Fruit fly (Drosophila melanogaster): Measurements from ENCODE around the gene ast.

ast gene

dm6 chr2L:1070941-1071340 is 6.8 kb upstream of the ast start (continued):
- TF ChIP-seq dac (GFP tag; optimal IDR thresholded peaks at IDR 0.05), result no peak
- TF ChIP-seq cyc (GFP tag; optimal IDR thresholded peaks at IDR 0.05), result peak; percentile 26
- peak; percentile 24 for TF ChIP-seq Ets21C (GFP tag; optimal IDR thresholded peaks at IDR 0.05)
- TF ChIP-seq fd59A (GFP tag; optimal IDR thresholded peaks at IDR 0.05), result no peak
- TF ChIP-seq CG6792 (GFP tag; optimal IDR thresholded peaks at IDR 0.05), result peak; percentile 19

dm6 chr2L:1072184-1072583 is 5.6 kb upstream of the ast start:
- no peak for TF ChIP-seq Met (GFP tag; optimal IDR thresholded peaks at IDR 0.05)
- peak; percentile 35 for TF ChIP-seq Eip75B (GFP tag; optimal IDR thresholded peaks at IDR 0.05)
- TF ChIP-seq acj6 (GFP tag; optimal IDR thresholded peaks at IDR 0.05), result peak; percentile 69
- TF ChIP-seq CG7368 (GFP tag; optimal IDR thresholded peaks at IDR 0.05), result peak; percentile 70
- TF ChIP-seq CG11902 (GFP tag; optimal IDR thresholded peaks at IDR 0.05), result no peak
- TF ChIP-seq Eip78C (GFP tag), result peak; percentile 89
- TF ChIP-seq Blimp-1 (GFP tag; optimal IDR thresholded peaks at IDR 0.05), result no peak
- peak; percentile 84 for TF ChIP-seq CG10631 (GFP tag; optimal IDR thresholded peaks at IDR 0.05)
- no peak for TF ChIP-seq CG16779 (tag; optimal IDR thresholded peaks at IDR 0.05)
- TF ChIP-seq Sox102F (GFP tag; optimal IDR thresholded peaks at IDR 0.05), result no peak
- TF ChIP-seq fd59A (GFP tag; optimal IDR thresholded peaks at IDR 0.05), result peak; percentile 60
- TF ChIP-seq net (GFP tag; optimal IDR thresholded peaks at IDR 0.05), result peak; percentile 80
- TF ChIP-seq topi (GFP tag; optimal IDR thresholded peaks at IDR 0.05), result no peak
- TF ChIP-seq svp (GFP tag), result no peak
- TF ChIP-seq CG32006 (GFP tag; optimal IDR thresholded peaks at IDR 0.05), result peak; percentile 68
- TF ChIP-seq Gug (GFP tag; IDR thresholded peaks at IDR 0.05), result peak; percentile 68
- peak; percentile 3 for TF ChIP-seq CG8319 (GFP tag; optimal IDR thresholded peaks at IDR 0.05)
- TF ChIP-seq eg (GFP tag; IDR thresholded peaks at IDR 0.05), result peak; percentile 78
- peak; percentile 37 for TF ChIP-seq dsx (GFP tag; optimal IDR thresholded peaks at IDR 0.05; ENCODE audit: poor library complexity, severe bottlenecking)
- peak; percentile 43 for TF ChIP-seq Ets96B (tag; optimal IDR thresholded peaks at IDR 0.05)
- peak; percentile 51 for TF ChIP-seq CG9139 (GFP tag; optimal IDR thresholded peaks at IDR 0.05)
- TF ChIP-seq CG34406 (GFP tag; optimal IDR thresholded peaks at IDR 0.05), result peak; percentile 20
- TF ChIP-seq Ets21C (GFP tag; optimal IDR thresholded peaks at IDR 0.05), result no peak
- TF ChIP-seq pdm3 (GFP tag; optimal IDR thresholded peaks at IDR 0.05), result peak; percentile 74
- TF ChIP-seq dac (GFP tag; optimal IDR thresholded peaks at IDR 0.05), result peak; percentile 15
- peak; percentile 100 for TF ChIP-seq fkh (GFP tag; optimal IDR thresholded peaks at IDR 0.05)
- TF ChIP-seq fd85E (GFP tag; optimal IDR thresholded peaks at IDR 0.05), result no peak
- no peak for TF ChIP-seq lz (GFP tag; optimal IDR thresholded peaks at IDR 0.05)
- TF ChIP-seq Sox14 (GFP tag; optimal IDR thresholded peaks at IDR 0.05), result peak; percentile 3
- TF ChIP-seq Sox15 (GFP tag; optimal IDR thresholded peaks at IDR 0.05), result no peak
- peak; percentile 51 for TF ChIP-seq CG6792 (GFP tag; optimal IDR thresholded peaks at IDR 0.05)
- TF ChIP-seq OdsH (GFP tag; optimal IDR thresholded peaks at IDR 0.05), result peak; percentile 73
- TF ChIP-seq CG8119 (GFP tag; IDR thresholded peaks at IDR 0.05), result peak; percentile 70; the same call in 2 of the 3 replicates
- TF ChIP-seq Hr38 (GFP tag; optimal IDR thresholded peaks at IDR 0.05), result peak; percentile 89
- peak; percentile 52 for TF ChIP-seq vri (GFP tag; optimal IDR thresholded peaks at IDR 0.05)
- TF ChIP-seq Smox (GFP tag; optimal IDR thresholded peaks at IDR 0.05), result no peak
- TF ChIP-seq CG3032 (tag; optimal IDR thresholded peaks at IDR 0.05), result peak; percentile 58
- TF ChIP-seq cyc (GFP tag; optimal IDR thresholded peaks at IDR 0.05), result no peak
- TF ChIP-seq Hr4 (GFP tag; optimal IDR thresholded peaks at IDR 0.05), result peak; percentile 35
- TF ChIP-seq Hr39 (GFP tag; optimal IDR thresholded peaks at IDR 0.05), result no peak
- peak; percentile 61 for TF ChIP-seq CG11762 (GFP tag; optimal IDR thresholded peaks at IDR 0.05; ENCODE audit: insufficient read depth)
- no peak for TF ChIP-seq CG31627 (GFP tag; optimal IDR thresholded peaks at IDR 0.05)
- TF ChIP-seq salr (GFP tag; optimal IDR thresholded peaks at IDR 0.05), result peak; percentile 66 to 67
- TF ChIP-seq Eip93F (GFP tag; optimal IDR thresholded peaks at IDR 0.05), result no peak
- peak; percentile 75 for TF ChIP-seq CG1621 (tag; optimal IDR thresholded peaks at IDR 0.05)
- peak; percentile 73 for TF ChIP-seq CG10669 (GFP tag; optimal IDR thresholded peaks at IDR 0.05)
- peak; percentile 73 for TF ChIP-seq CG3919 (GFP tag; optimal IDR thresholded peaks at IDR 0.05)
- TF ChIP-seq CG8632 (GFP tag; optimal IDR thresholded peaks at IDR 0.05), result peak; percentile 56
- peak; percentile 18 for TF ChIP-seq CG4318 (GFP tag; optimal IDR thresholded peaks at IDR 0.05)
- TF ChIP-seq CG11294 (GFP tag; IDR thresholded peaks at IDR 0.05), result peak; percentile 34; the same call in 1 of the 2 replicates
